Worm (Caenorhabditis elegans) whole organism, early embryonic: Measurements from ENCODE around the gene H23N18.6.

Experiments
- ama-1 ChIP-seq: fragments of 150-350 bp; optimal IDR thresholded peaks from 2 replicates; lab custom pipeline; 2014
- ceh-13 ChIP-seq: fragments of 200-800 bp; sonication (Bioruptor generic); optimal IDR thresholded peaks from 2 replicates; lab custom pipeline; 2018; ENCODE audit warnings: mild to moderate bottlenecking, missing genetic modification characterization, missing compliant biosample characterization
- ceh-36 ChIP-seq: sonication (generic microtip); optimal IDR thresholded peaks from 2 replicates; lab custom pipeline; 2016; ENCODE audit warnings: missing genetic modification characterization, inconsistent platforms, missing compliant biosample characterization
- ets-7 ChIP-seq: sonication (generic microtip); optimal IDR thresholded peaks from 2 replicates; lab custom pipeline; 2016; ENCODE audit warnings: missing genotype, missing genetic modification characterization, missing compliant biosample characterization
- flt-1 ChIP-seq: fragments of 200-800 bp; sonication (Bioruptor generic); IDR thresholded peaks from 2 replicates; pipeline ENCODE4 v1.3.6; 2022; ENCODE audit warnings: missing genetic modification characterization, missing compliant biosample characterization
- hmbx-1 ChIP-seq: sonication (generic microtip); optimal IDR thresholded peaks from 2 replicates; lab custom pipeline; 2016; ENCODE audit warnings: mild to moderate bottlenecking, missing genetic modification characterization, missing compliant biosample characterization
- hmg-4 ChIP-seq: fragments of 200-800 bp; sonication (Bioruptor generic); optimal IDR thresholded peaks from 2 replicates; lab custom pipeline; 2018; ENCODE audit warnings: mild to moderate bottlenecking, missing genetic modification characterization, missing compliant biosample characterization
- hnd-1 ChIP-seq: sonication (generic microtip); optimal IDR thresholded peaks from 2 replicates; lab custom pipeline; 2016; ENCODE audit warnings: missing genetic modification characterization, missing compliant biosample characterization
- pes-1 ChIP-seq: fragments of 200-800 bp; sonication (Bioruptor generic); IDR thresholded peaks from 2 replicates; pipeline ENCODE4 v1.3.6; 2022; ENCODE audit warnings: missing genetic modification reagents, missing genetic modification characterization, missing compliant biosample characterization
- scrt-1 ChIP-seq: fragments of 200-800 bp; sonication (Bioruptor generic); IDR thresholded peaks from 2 replicates; pipeline ENCODE4 v1.3.6; 2022; ENCODE audit warnings: missing genetic modification characterization, missing compliant biosample characterization
- tbx-11 ChIP-seq: fragments of 200-800 bp; sonication (Bioruptor generic); IDR thresholded peaks from 2 replicates; pipeline ENCODE4 v1.3.6; 2022; ENCODE audit warnings: missing genetic modification characterization, missing compliant biosample characterization
- tbx-37 ChIP-seq: fragments of 200-800 bp; sonication (Bioruptor generic); conservative IDR thresholded peaks from 2 replicates; pipeline ENCODE4 v1.3.6; 2022; ENCODE audit warnings: missing genetic modification reagents, missing genetic modification characterization, missing compliant biosample characterization
- tra-4 ChIP-seq: sonication (generic microtip); optimal IDR thresholded peaks from 2 replicates; lab custom pipeline; 2017; ENCODE audit warnings: missing genetic modification characterization, missing compliant biosample characterization

- TF ChIP-seq tbx-37 (GFP tag; lab: Robert Waterston, UW): no peak
- TF ChIP-seq ama-1 (lab: Kevin White, UChicago): no peak
- no peak for TF ChIP-seq ceh-36 (tag; lab: Kevin White, UChicago)
- TF ChIP-seq hmbx-1: no peak
- no peak for TF ChIP-seq tra-4 (tag; lab: Kevin White, UChicago)
- TF ChIP-seq hnd-1 (tag; lab: Kevin White, UChicago): no peak
- no peak for TF ChIP-seq flt-1
- TF ChIP-seq ceh-13 (GFP tag; lab: Kevin White, UChicago): no peak
- no peak for TF ChIP-seq scrt-1 (GFP tag; lab: Robert Waterston, UW)
- TF ChIP-seq pes-1 (GFP tag; lab: Robert Waterston, UW): no peak
- TF ChIP-seq hmg-4 (GFP tag; lab: Kevin White, UChicago): no peak
- TF ChIP-seq ets-7 (tag; lab: Kevin White, UChicago): no peak
- TF ChIP-seq tbx-11 (GFP tag; lab: Robert Waterston, UW): no peak
Measured at ce11 chrV:4944219-4944618, 29.3 kb upstream of the H23N18.6 start, which contains the start of gene str-211.
